Worm (Caenorhabditis elegans) whole organism, L4 larva: ENCODE data around the gene phb-2.
A peak's percentile ranks its signal among the peaks of the same experiment; 100 is the strongest.

Experiments
- F10B5.3 ChIP-seq: sonication (generic microtip); optimal IDR thresholded peaks from 2 replicates; lab custom pipeline; 2016; ENCODE audit warnings: mild to moderate bottlenecking, missing genetic modification characterization, missing compliant biosample characterization
- F44E2.7 ChIP-seq: fragments of 200-800 bp; sonication (Bioruptor generic); IDR thresholded peaks from 2 replicates; pipeline ENCODE4 v2.1.2; 2022; ENCODE audit warnings: missing genetic modification characterization, missing compliant biosample characterization
- R02D3.7 ChIP-seq: fragments of 150-350 bp; sonication (generic microtip); optimal IDR thresholded peaks from 3 replicates; lab custom pipeline; 2014; ENCODE audit warnings: missing biosample characterization, missing genetic modification characterization
- Y75B8A.6 ChIP-seq: fragments of 200-800 bp; sonication (Bioruptor generic); IDR thresholded peaks from 2 replicates; pipeline ENCODE4 v1.3.6; 2022; ENCODE audit warnings: missing genetic modification reagents, missing genetic modification characterization, missing compliant biosample characterization
- attf-4 ChIP-seq: sonication (generic microtip); optimal IDR thresholded peaks from 3 replicates; lab custom pipeline; 2017; ENCODE audit warnings: missing biosample characterization, missing genetic modification characterization
- ceh-20 ChIP-seq: fragments of 200-800 bp; sonication (Bioruptor generic); IDR thresholded peaks from 2 replicates; pipeline ENCODE4 v1.3.6; 2022; ENCODE audit warnings: missing genetic modification reagents, missing genetic modification characterization, missing compliant biosample characterization
- ceh-32 ChIP-seq: sonication (generic microtip); optimal IDR thresholded peaks from 2 replicates; lab custom pipeline; 2016; ENCODE audit warnings: mild to moderate bottlenecking, missing genetic modification characterization, missing compliant biosample characterization; ENCODE audit not compliant: poor library complexity
- ceh-44 ChIP-seq: fragments of 200-800 bp; sonication (Bioruptor generic); IDR thresholded peaks from 2 replicates; pipeline ENCODE4 v1.3.6; 2022; ENCODE audit warnings: missing genetic modification reagents, missing genetic modification characterization, missing compliant biosample characterization
- ceh-62 ChIP-seq: sonication (generic microtip); optimal IDR thresholded peaks from 2 replicates; lab custom pipeline; 2017; ENCODE audit warnings: missing biosample characterization, missing genetic modification characterization
- cey-2 ChIP-seq: sonication (generic microtip); optimal IDR thresholded peaks from 3 replicates; lab custom pipeline; 2017; ENCODE audit warnings: missing genetic modification characterization, mild to moderate bottlenecking, missing compliant biosample characterization, antibody characterized with exemption, borderline replicate concordance; ENCODE audit not compliant: insufficient read depth
- ctbp-1 ChIP-seq: fragments of 200-800 bp; sonication (Bioruptor generic); IDR thresholded peaks from 2 replicates; pipeline ENCODE4 v1.3.6; 2022; ENCODE audit warnings: missing genetic modification reagents, missing genetic modification characterization, missing compliant biosample characterization
- daf-12 ChIP-seq: fragments of 150-350 bp; optimal IDR thresholded peaks from 2 replicates; lab custom pipeline; 2014; ENCODE audit warnings: missing biosample characterization, missing genetic modification reagents, missing genetic modification characterization
- daf-16 ChIP-seq, 3 experiments: sonication (generic microtip); optimal IDR thresholded peaks; 2 replicates each; lab custom pipeline; 2016 to 2017; ENCODE audit warnings: missing genetic modification characterization in 3 of 3, missing genetic modification reagents in 3 of 3, mild to moderate bottlenecking in 2 of 3, missing compliant biosample characterization in 2 of 3, missing biosample characterization in 1 of 3, moderate library complexity in 1 of 3
- dmd-8 ChIP-seq: fragments of 200-800 bp; sonication (Bioruptor generic); IDR thresholded peaks from 2 replicates; pipeline ENCODE4 v1.3.6; 2022; ENCODE audit warnings: missing genetic modification characterization, missing compliant biosample characterization
- dpl-1 ChIP-seq: fragments of 150-350 bp; optimal IDR thresholded peaks from 2 replicates; lab custom pipeline; 2014; ENCODE audit warnings: missing biosample characterization, missing genetic modification reagents, missing genetic modification characterization
- dve-1 ChIP-seq: sonication (generic microtip); optimal IDR thresholded peaks from 2 replicates; lab custom pipeline; 2017; ENCODE audit warnings: antibody characterized with exemption, mild to moderate bottlenecking, missing genetic modification characterization, missing compliant biosample characterization; ENCODE audit not compliant: insufficient read depth
- egl-43 ChIP-seq: fragments of 200-800 bp; sonication (Bioruptor generic); IDR thresholded peaks from 2 replicates; pipeline ENCODE4 v1.3.6; 2022; ENCODE audit warnings: missing genetic modification reagents, missing genetic modification characterization, missing compliant biosample characterization
- fos-1 ChIP-seq: fragments of 150-350 bp; optimal IDR thresholded peaks from 2 replicates; lab custom pipeline; 2014; ENCODE audit warnings: missing biosample characterization, missing genetic modification characterization
- gei-8 ChIP-seq: fragments of 200-800 bp; sonication (Bioruptor generic); optimal IDR thresholded peaks from 2 replicates; lab custom pipeline; 2018; ENCODE audit warnings: mild to moderate bottlenecking, missing genetic modification characterization, missing compliant biosample characterization
- hif-1 ChIP-seq, 2 experiments: sonication (generic microtip); optimal IDR thresholded peaks; 2 replicates each; lab custom pipeline; 2016 to 2017; ENCODE audit warnings: missing compliant biosample characterization in 2 of 2, missing genetic modification characterization in 2 of 2, missing genetic modification reagents in 2 of 2, missing genotype in 2 of 2, mild to moderate bottlenecking in 1 of 2
- lin-15B ChIP-seq: fragments of 150-350 bp; sonication (generic microtip); optimal IDR thresholded peaks from 3 replicates; lab custom pipeline; 2014; ENCODE audit warnings: missing biosample characterization, missing genetic modification characterization
- lin-38 ChIP-seq: fragments of 200-800 bp; sonication (Bioruptor generic); IDR thresholded peaks from 2 replicates; pipeline ENCODE4 v1.3.6; 2022; ENCODE audit warnings: missing genetic modification reagents, missing genetic modification characterization, missing compliant biosample characterization
- lir-3 ChIP-seq: sonication (generic microtip); optimal IDR thresholded peaks from 2 replicates; lab custom pipeline; 2016; ENCODE audit warnings: mild to moderate bottlenecking, missing genetic modification characterization, missing compliant biosample characterization
- lsy-2 ChIP-seq, 2 experiments: fragments of 150-350 bp in 1 of 2; sonication (generic microtip) in 1 of 2; optimal IDR thresholded peaks; 2 replicates each; lab custom pipeline; 2014 to 2017; ENCODE audit warnings: missing biosample characterization in 2 of 2, missing genetic modification characterization in 2 of 2
- mes-2 ChIP-seq: sonication (generic microtip); optimal IDR thresholded peaks from 2 replicates; lab custom pipeline; 2016; ENCODE audit warnings: missing genotype, mild to moderate bottlenecking, missing genetic modification characterization, missing compliant biosample characterization; ENCODE audit not compliant: poor library complexity, severe bottlenecking
- mxl-3 ChIP-seq: fragments of 200-800 bp; sonication (Bioruptor generic); optimal IDR thresholded peaks from 2 replicates; lab custom pipeline; 2018; ENCODE audit warnings: mild to moderate bottlenecking, missing genetic modification characterization, missing compliant biosample characterization
- nhr-10 ChIP-seq: fragments of 150-350 bp; optimal IDR thresholded peaks from 2 replicates; lab custom pipeline; 2014; ENCODE audit warnings: missing biosample characterization, missing genetic modification characterization
- nhr-25 ChIP-seq: sonication (generic microtip); optimal IDR thresholded peaks from 2 replicates; lab custom pipeline; 2017; ENCODE audit warnings: missing genetic modification characterization, mild to moderate bottlenecking, missing compliant biosample characterization, antibody characterized with exemption, moderate library complexity, borderline replicate concordance; ENCODE audit not compliant: insufficient read depth
- nhr-28 ChIP-seq: fragments of 150-350 bp; optimal IDR thresholded peaks from 2 replicates; lab custom pipeline; 2014; ENCODE audit warnings: missing biosample characterization, missing genetic modification characterization
- nhr-41 ChIP-seq: fragments of 200-800 bp; sonication (Bioruptor generic); IDR thresholded peaks from 2 replicates; pipeline ENCODE4 v1.3.6; 2022; ENCODE audit warnings: missing genetic modification reagents, missing genetic modification characterization, missing compliant biosample characterization
- nhr-6 ChIP-seq: fragments of 150-350 bp; optimal IDR thresholded peaks from 2 replicates; lab custom pipeline; 2014; ENCODE audit warnings: missing biosample characterization, missing genetic modification characterization
- nhr-77 ChIP-seq: fragments of 150-350 bp; optimal IDR thresholded peaks from 2 replicates; lab custom pipeline; 2014; ENCODE audit warnings: missing biosample characterization, missing genetic modification characterization
- pha-4 ChIP-seq, 2 experiments: fragments of 150-350 bp in 1 of 2; fragments of 200-800 bp in 1 of 2; sonication (Bioruptor generic) in 1 of 2; IDR thresholded peaks in 1 of 2; optimal IDR thresholded peaks in 1 of 2; 2 replicates each; pipeline versions ENCODE4 v1.3.6 to Lab custom; 2014 to 2022; ENCODE audit warnings: missing genetic modification characterization in 2 of 2, missing genetic modification reagents in 2 of 2, missing biosample characterization in 1 of 2, missing compliant biosample characterization in 1 of 2
- pqm-1 ChIP-seq: sonication (generic microtip); optimal IDR thresholded peaks from 2 replicates; lab custom pipeline; 2017; ENCODE audit warnings: missing biosample characterization, missing genetic modification characterization
- rbr-2 ChIP-seq: sonication (generic microtip); optimal IDR thresholded peaks from 2 replicates; lab custom pipeline; 2016; ENCODE audit warnings: missing genotype, missing genetic modification characterization, missing compliant biosample characterization
- saeg-2 ChIP-seq: fragments of 200-800 bp; sonication (Bioruptor generic); IDR thresholded peaks from 2 replicates; pipeline ENCODE4 v1.3.6; 2022; ENCODE audit warnings: missing genetic modification reagents, missing genetic modification characterization, missing compliant biosample characterization
- snpc-1.2 ChIP-seq: fragments of 200-800 bp; sonication (Bioruptor generic); IDR thresholded peaks from 2 replicates; pipeline ENCODE4 v1.3.6; 2022; ENCODE audit warnings: missing genetic modification reagents, missing genetic modification characterization, missing compliant biosample characterization
- unc-130 ChIP-seq: sonication (generic microtip); optimal IDR thresholded peaks from 2 replicates; lab custom pipeline; 2016; ENCODE audit warnings: missing genetic modification reagents, missing genetic modification characterization, missing compliant biosample characterization
- vab-7 ChIP-seq: fragments of 200-800 bp; sonication (Bioruptor generic); IDR thresholded peaks from 2 replicates; pipeline ENCODE4 v1.3.6; 2022; ENCODE audit warnings: missing genetic modification reagents, missing genetic modification characterization, missing compliant biosample characterization

phb-2 gene

ce11 chrII:6252707-6253106 is 1.5 kb downstream of the phb-2 start (continued):
- TF ChIP-seq saeg-2 (no peak), ceh-32 (tag; lab: Kevin White, UChicago) (no peak), mes-2 (tag; lab: Kevin White, UChicago) (no peak), ceh-62 (tag; lab: Kevin White, UChicago) (no peak)
- TF ChIP-seq, all 104 proteins: peak for 12

ce11 chrII:6256024-6256423 is 4.8 kb downstream of the phb-2 start, which contains the start of gene F13H8.5:
TSS of gene F13H8.5 (minus strand) at chrII:6256124.
- no peak for TF ChIP-seq vab-7 (GFP tag; lab: Robert Waterston, UW)
- TF ChIP-seq dmd-8 (GFP tag; lab: Robert Waterston, UW) = no peak
- no peak for TF ChIP-seq ctbp-1
- no peak for TF ChIP-seq nhr-10 (tag; lab: Kevin White, UChicago)
- TF ChIP-seq cey-2 (tag; lab: Kevin White, UChicago) = no peak
- TF ChIP-seq pha-4 (GFP tag; IDR thresholded peaks at IDR 0.05; lab: Robert Waterston, UW) = no peak
- no peak for TF ChIP-seq pha-4 (tag; optimal IDR thresholded peaks at IDR 0.05; lab: Kevin White, UChicago)
- no peak for TF ChIP-seq attf-4
- TF ChIP-seq dve-1 (tag; lab: Kevin White, UChicago) = no peak
- TF ChIP-seq nhr-25 (tag; lab: Kevin White, UChicago) = no peak
- TF ChIP-seq F44E2.7 = no peak
- no peak for TF ChIP-seq nhr-6
- no peak for TF ChIP-seq F10B5.3
- no peak for TF ChIP-seq daf-12 (tag; lab: Kevin White, UChicago)

ce11 chrII:6257220-6257877 is 6.1 kb downstream of the phb-2 start:
- TF ChIP-seq rbr-2 (tag; lab: Kevin White, UChicago) = no peak
- TF ChIP-seq nhr-28 (tag; lab: Kevin White, UChicago) = peak; percentile 97
- TF ChIP-seq, all 104 proteins: peak for 1

ce11 chrII:6259867-6260266 is 8.7 kb downstream of the phb-2 start, which contains the start of gene F13H8.11:
TSS of gene F13H8.11 (minus strand) at chrII:6260021.
- TF ChIP-seq nhr-41 (GFP tag; lab: Robert Waterston, UW) = no peak
- TF ChIP-seq R02D3.7 (tag; lab: Kevin White, UChicago) = no peak
- TF ChIP-seq dpl-1 (GFP tag; lab: Kevin White, UChicago) = no peak
- TF ChIP-seq hif-1 (tag; optimal IDR thresholded peaks at IDR 0.05; lab: Kevin White, UChicago) = no peak
- peak; percentile 9 for TF ChIP-seq nhr-77
- TF ChIP-seq ceh-44 (GFP tag; lab: Robert Waterston, UW) = no peak
- peak; percentile 76 for TF ChIP-seq pqm-1 (tag; lab: Kevin White, UChicago)
- no peak for TF ChIP-seq gei-8 (GFP tag; lab: Kevin White, UChicago)
- TF ChIP-seq nhr-28 (tag; lab: Kevin White, UChicago) = peak; percentile 92
- no peak for TF ChIP-seq saeg-2
- TF ChIP-seq snpc-1.2 (GFP tag; lab: Robert Waterston, UW) = no peak
- no peak for TF ChIP-seq unc-130 (GFP tag; lab: Kevin White, UChicago)
- no peak for TF ChIP-seq mxl-3 (GFP tag; lab: Kevin White, UChicago)
- no peak for TF ChIP-seq Y75B8A.6 (GFP tag; lab: Robert Waterston, UW)
- no peak for TF ChIP-seq fos-1 (tag; lab: Kevin White, UChicago)
- no peak for TF ChIP-seq lin-38 (GFP tag; lab: Robert Waterston, UW)
- TF ChIP-seq daf-12 (tag; lab: Kevin White, UChicago) = no peak
- TF ChIP-seq egl-43 (GFP tag; lab: Robert Waterston, UW) = no peak
- no peak for TF ChIP-seq lir-3 (tag; lab: Kevin White, UChicago)
- no peak for TF ChIP-seq ceh-20 (GFP tag; lab: Robert Waterston, UW)
- no peak for TF ChIP-seq F44E2.7
- no peak for TF ChIP-seq lsy-2 (tag; optimal IDR thresholded peaks at IDR 0.05; lab: Kevin White, UChicago)
- TF ChIP-seq lin-15B = no peak
- TF ChIP-seq daf-16 (GFP tag; optimal IDR thresholded peaks at IDR 0.05; lab: Kevin White, UChicago) = no peak
- TF ChIP-seq daf-16 (tag; optimal IDR thresholded peaks at IDR 0.05; lab: Kevin White, UChicago) = peak; percentile 90
